Worm (Caenorhabditis elegans) whole organism, L1 larva: ENCODE results near the gene gpd-4.

Experiments used
- aha-1 ChIP-seq: fragments of 150-350 bp; optimal IDR thresholded peaks from 2 replicates; lab custom pipeline; 2014; ENCODE audit warnings: missing biosample characterization, missing genetic modification characterization
- aly-2 ChIP-seq: fragments of 150-350 bp; optimal IDR thresholded peaks from 2 replicates; lab custom pipeline; 2014; ENCODE audit warnings: missing biosample characterization, missing genetic modification characterization
- blmp-1 ChIP-seq: fragments of 150-350 bp; optimal IDR thresholded peaks from 2 replicates; lab custom pipeline; 2014; ENCODE audit warnings: missing biosample characterization, missing genetic modification characterization
- ceh-63 ChIP-seq: fragments of 200-800 bp; sonication (Bioruptor generic); optimal IDR thresholded peaks from 2 replicates; lab custom pipeline; 2018; ENCODE audit warnings: mild to moderate bottlenecking, missing genetic modification characterization, missing compliant biosample characterization
- ceh-90 ChIP-seq: sonication (generic microtip); optimal IDR thresholded peaks from 2 replicates; lab custom pipeline; 2016; ENCODE audit warnings: missing genetic modification characterization, missing compliant biosample characterization
- ces-1 ChIP-seq: fragments of 150-350 bp; optimal IDR thresholded peaks from 2 replicates; lab custom pipeline; 2014; ENCODE audit warnings: missing biosample characterization, missing genetic modification reagents, missing genetic modification characterization
- efl-1 ChIP-seq, 4 experiments: fragments of 150-350 bp; optimal IDR thresholded peaks in 3 of 4; peaks in 1 of 4; 1 replicate in 1 of 4; 2 replicates in 3 of 4; lab custom pipeline; 2014; ENCODE audit warnings: missing biosample characterization in 2 of 4, missing genetic modification characterization in 2 of 4, missing genetic modification reagents in 2 of 4
- efl-3 ChIP-seq: fragments of 200-800 bp; sonication (Bioruptor generic); optimal IDR thresholded peaks from 2 replicates; lab custom pipeline; 2018; ENCODE audit warnings: mild to moderate bottlenecking, missing genetic modification characterization, missing compliant biosample characterization
- egl-13 ChIP-seq: sonication (generic microtip); optimal IDR thresholded peaks from 2 replicates; lab custom pipeline; 2016; ENCODE audit warnings: missing genotype, missing genetic modification reagents, missing genetic modification characterization, missing compliant biosample characterization
- egl-27 ChIP-seq, 2 experiments: fragments of 150-350 bp in 1 of 2; sonication (generic microtip); optimal IDR thresholded peaks; 3 replicates each; lab custom pipeline; 2017 to 2018; ENCODE audit warnings: missing biosample characterization in 2 of 2, missing genetic modification characterization in 2 of 2, missing genetic modification reagents in 2 of 2
- elt-2 ChIP-seq: sonication (generic microtip); optimal IDR thresholded peaks from 2 replicates; lab custom pipeline; 2016; ENCODE audit warnings: missing genetic modification characterization, mild to moderate bottlenecking, inconsistent platforms, missing compliant biosample characterization, missing genetic modification reagents
- elt-3 ChIP-seq, 6 experiments: fragments of 150-350 bp in 1 of 6; sonication (generic microtip); optimal IDR thresholded peaks; 2 replicates each; lab custom pipeline; 2017 to 2018; ENCODE audit warnings: missing biosample characterization in 6 of 6, missing genetic modification characterization in 6 of 6, inconsistent platforms in 1 of 6
- hlh-17 ChIP-seq: fragments of 200-800 bp; sonication (Bioruptor generic); optimal IDR thresholded peaks from 2 replicates; lab custom pipeline; 2018; ENCODE audit warnings: missing genetic modification characterization, mild to moderate bottlenecking, missing compliant biosample characterization, moderate library complexity, borderline replicate concordance
- hlh-4 ChIP-seq: sonication (generic microtip); optimal IDR thresholded peaks from 2 replicates; lab custom pipeline; 2016; ENCODE audit warnings: mild to moderate bottlenecking, missing genetic modification characterization, missing compliant biosample characterization
- hpl-2 ChIP-seq: fragments of 150-350 bp; optimal IDR thresholded peaks from 2 replicates; lab custom pipeline; 2014; ENCODE audit warnings: missing biosample characterization, missing genetic modification reagents, missing genetic modification characterization
- irx-1 ChIP-seq: sonication (generic microtip); optimal IDR thresholded peaks from 2 replicates; lab custom pipeline; 2016; ENCODE audit warnings: missing genetic modification characterization, missing compliant biosample characterization
- jun-1 ChIP-seq: fragments of 150-350 bp; optimal IDR thresholded peaks from 2 replicates; lab custom pipeline; 2014; ENCODE audit warnings: missing biosample characterization, missing genetic modification reagents, missing genetic modification characterization
- lin-14 ChIP-seq: fragments of 200-800 bp; sonication (Bioruptor generic); optimal IDR thresholded peaks from 2 replicates; lab custom pipeline; 2018; ENCODE audit warnings: mild to moderate bottlenecking, missing genetic modification characterization, moderate library complexity, missing compliant biosample characterization
- lin-35 ChIP-seq, 2 experiments: fragments of 150-350 bp; optimal IDR thresholded peaks; 2 replicates each; lab custom pipeline; 2014; ENCODE audit warnings: missing biosample characterization in 2 of 2, missing genetic modification characterization in 2 of 2, missing genetic modification reagents in 2 of 2
- lir-3 ChIP-seq: sonication (generic microtip); optimal IDR thresholded peaks from 2 replicates; lab custom pipeline; 2016; ENCODE audit warnings: mild to moderate bottlenecking, missing genetic modification characterization, moderate library complexity, missing compliant biosample characterization; ENCODE audit not compliant: poor library complexity
- mab-9 ChIP-seq: fragments of 200-800 bp; sonication (Bioruptor generic); IDR thresholded peaks from 2 replicates; pipeline ENCODE4 v1.3.6; 2022; ENCODE audit warnings: missing genetic modification reagents, missing genetic modification characterization, missing compliant biosample characterization
- mdl-1 ChIP-seq, 2 experiments: fragments of 150-350 bp; optimal IDR thresholded peaks; 2 replicates each; lab custom pipeline; 2014 to 2017; ENCODE audit warnings: missing biosample characterization in 2 of 2, missing genetic modification characterization in 2 of 2, inconsistent platforms in 1 of 2
- nhr-12 ChIP-seq: sonication (generic microtip); optimal IDR thresholded peaks from 2 replicates; lab custom pipeline; 2017; ENCODE audit warnings: missing biosample characterization, missing genetic modification characterization
- nhr-20 ChIP-seq: sonication (generic microtip); optimal IDR thresholded peaks from 2 replicates; lab custom pipeline; 2016; ENCODE audit warnings: mild to moderate bottlenecking, missing genetic modification characterization, missing compliant biosample characterization
- nhr-28 ChIP-seq: fragments of 150-350 bp; optimal IDR thresholded peaks from 2 replicates; lab custom pipeline; 2014; ENCODE audit warnings: missing biosample characterization, missing genetic modification characterization
- nhr-47 ChIP-seq: sonication (generic microtip); optimal IDR thresholded peaks from 2 replicates; lab custom pipeline; 2016; ENCODE audit warnings: mild to moderate bottlenecking, missing genetic modification characterization, moderate library complexity, missing compliant biosample characterization
- nhr-71 ChIP-seq: sonication (generic microtip); optimal IDR thresholded peaks from 2 replicates; lab custom pipeline; 2016; ENCODE audit warnings: mild to moderate bottlenecking, missing genetic modification characterization, moderate library complexity, missing compliant biosample characterization
- nhr-77 ChIP-seq: fragments of 150-350 bp; optimal IDR thresholded peaks from 2 replicates; lab custom pipeline; 2014; ENCODE audit warnings: missing biosample characterization, missing genetic modification characterization
- nhr-84 ChIP-seq: sonication (generic microtip); optimal IDR thresholded peaks from 2 replicates; lab custom pipeline; 2017; ENCODE audit warnings: missing biosample characterization, missing genetic modification characterization
- skn-1 ChIP-seq: fragments of 150-350 bp; optimal IDR thresholded peaks from 2 replicates; lab custom pipeline; 2014; ENCODE audit warnings: missing biosample characterization, missing genetic modification characterization
- snpc-4 ChIP-seq: fragments of 150-350 bp; optimal IDR thresholded peaks from 2 replicates; lab custom pipeline; 2014; ENCODE audit warnings: missing biosample characterization, missing genetic modification characterization
- sox-4 ChIP-seq: sonication (generic microtip); optimal IDR thresholded peaks from 2 replicates; lab custom pipeline; 2016; ENCODE audit warnings: missing genetic modification characterization, missing compliant biosample characterization
- sptf-1 ChIP-seq: fragments of 150-350 bp; optimal IDR thresholded peaks from 2 replicates; lab custom pipeline; 2014; ENCODE audit warnings: missing biosample characterization, missing genetic modification characterization
- swsn-7 ChIP-seq: sonication (generic microtip); optimal IDR thresholded peaks from 2 replicates; lab custom pipeline; 2016; ENCODE audit warnings: missing genetic modification characterization, missing compliant biosample characterization
- tlp-1 ChIP-seq: fragments of 150-350 bp; optimal IDR thresholded peaks from 2 replicates; lab custom pipeline; 2014; ENCODE audit warnings: missing biosample characterization, missing genetic modification characterization
- unc-30 ChIP-seq: sonication (generic microtip); optimal IDR thresholded peaks from 2 replicates; lab custom pipeline; 2017; ENCODE audit warnings: missing biosample characterization, missing genetic modification characterization
- unc-62 ChIP-seq: fragments of 150-350 bp; optimal IDR thresholded peaks from 2 replicates; lab custom pipeline; 2014; ENCODE audit warnings: missing biosample characterization, missing genetic modification reagents, missing genetic modification characterization
- vab-15 ChIP-seq: sonication (generic microtip); optimal IDR thresholded peaks from 2 replicates; lab custom pipeline; 2017; ENCODE audit warnings: missing genotype, mild to moderate bottlenecking, missing genetic modification characterization, missing compliant biosample characterization
- xbp-1 ChIP-seq: sonication (generic microtip); optimal IDR thresholded peaks from 2 replicates; lab custom pipeline; 2016; ENCODE audit warnings: missing genetic modification characterization, missing compliant biosample characterization
- ztf-4 ChIP-seq: fragments of 150-350 bp; optimal IDR thresholded peaks from 2 replicates; lab custom pipeline; 2014; ENCODE audit warnings: missing biosample characterization, missing genetic modification characterization

The gpd-4 gene

DNA sequence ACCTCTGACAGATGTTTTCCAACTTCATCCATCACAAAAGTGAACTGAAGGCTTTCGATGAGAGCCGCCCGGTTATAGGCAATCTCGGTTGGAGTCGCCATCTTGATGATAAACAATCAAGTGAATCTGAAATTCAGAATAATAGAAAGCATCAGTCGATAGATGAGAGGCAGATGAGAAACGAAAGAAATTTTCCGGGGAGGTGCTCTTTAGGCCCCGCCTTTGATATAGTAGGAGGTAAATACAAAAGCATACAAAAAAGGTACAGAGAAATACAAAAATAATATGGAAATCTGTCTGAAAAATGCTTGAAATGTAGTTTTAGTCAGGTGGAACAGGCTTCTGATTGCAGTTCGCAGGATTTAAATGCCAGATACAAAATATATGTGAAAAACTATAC, 11.6 kb downstream of the gpd-4 start, which contains the start of gene srd-1:
Gene srd-1, minus strand, starts transcription at position 101 of the 400 bp plus-strand sequence.
- TF ChIP-seq sox-4 (tag; lab: Kevin White, UChicago) = no peak
- TF ChIP-seq elt-3 (tag; optimal IDR thresholded peaks at IDR 0.05; lab: Kevin White, UChicago) = no peak
- no peak for TF ChIP-seq unc-62 (GFP tag; lab: Kevin White, UChicago)
- TF ChIP-seq egl-13 = no peak
- no peak for TF ChIP-seq nhr-77 (tag; lab: Kevin White, UChicago)
- TF ChIP-seq swsn-7 (tag; lab: Kevin White, UChicago) = no peak
- TF ChIP-seq nhr-71 = no peak
- TF ChIP-seq mab-9 = no peak
- no peak for TF ChIP-seq ceh-63 (GFP tag; lab: Kevin White, UChicago)
- no peak for TF ChIP-seq blmp-1 (tag; lab: Kevin White, UChicago)
- no peak for TF ChIP-seq xbp-1
- TF ChIP-seq nhr-84 = no peak
- no peak for TF ChIP-seq unc-30 (tag; lab: Kevin White, UChicago)
- TF ChIP-seq efl-3 (GFP tag; lab: Kevin White, UChicago) = no peak
- TF ChIP-seq egl-27 (tag; optimal IDR thresholded peaks at IDR 0.05; lab: Kevin White, UChicago) = no peak
- no peak for TF ChIP-seq hlh-4 (tag; lab: Kevin White, UChicago)
- TF ChIP-seq tlp-1 (tag; lab: Kevin White, UChicago) = no peak
- TF ChIP-seq aly-2 = no peak

DNA sequence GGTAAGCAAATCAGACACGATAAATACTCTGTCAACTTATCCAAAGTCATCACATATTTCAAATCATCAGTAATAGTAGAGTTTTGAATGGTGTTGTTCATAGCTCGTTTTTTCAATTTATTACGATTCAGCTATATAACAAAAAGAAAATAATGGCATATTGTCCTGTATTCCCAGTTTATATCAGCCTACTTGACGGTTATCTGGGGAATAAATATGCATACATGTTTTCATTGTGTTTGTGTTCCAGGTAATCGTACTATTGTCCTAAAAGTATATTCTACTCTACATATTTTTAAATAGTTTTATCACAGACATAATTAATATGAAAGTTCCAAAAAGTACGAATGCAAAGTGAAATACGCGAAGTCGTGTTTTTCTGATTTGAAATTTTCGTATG, 16.7 kb downstream of the gpd-4 start, which contains the start of gene srd-2:
Gene srd-2, minus strand, starts transcription at position 101 of the 400 bp plus-strand sequence.
- TF ChIP-seq egl-27 (tag; optimal IDR thresholded peaks at IDR 0.05; lab: Kevin White, UChicago) = no peak

DNA sequence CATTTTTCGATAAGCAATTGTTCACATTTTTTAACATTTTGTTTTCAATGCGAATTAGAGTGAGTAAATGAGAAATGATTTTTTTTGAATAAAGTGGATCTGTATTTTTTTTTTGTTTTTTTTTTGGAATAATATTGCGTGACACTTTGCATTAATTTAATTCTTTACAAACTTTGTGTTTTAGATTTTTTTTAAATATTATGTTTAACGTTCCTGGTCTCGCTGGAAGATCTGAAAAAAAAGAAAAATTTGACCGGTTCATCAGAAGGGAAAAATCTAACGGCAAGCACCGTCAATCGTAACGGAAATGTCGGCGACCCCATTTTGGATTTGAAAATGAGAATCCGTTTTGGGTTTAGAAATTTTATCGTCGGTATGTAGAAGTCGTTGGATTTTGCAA, 18.3 kb downstream of the gpd-4 start, which contains the start of gene cdc-25.4:
Gene cdc-25.4, minus strand, starts transcription at position 101 of the 400 bp plus-strand sequence.
- TF ChIP-seq mdl-1 (tag; optimal IDR thresholded peaks at IDR 0.05; lab: Kevin White, UChicago) (no peak), ztf-4 (tag; lab: Kevin White, UChicago) (no peak), sptf-1 (no peak), vab-15 (tag; lab: Kevin White, UChicago) (no peak), egl-13 (no peak), ces-1 (GFP tag; lab: Kevin White, UChicago) (no peak), hpl-2 (GFP tag; lab: Kevin White, UChicago) (no peak), lir-3 (tag; lab: Kevin White, UChicago) (no peak), aha-1 (tag; lab: Kevin White, UChicago) (no peak), efl-1 (optimal IDR thresholded peaks at IDR 0.05; lab: Kevin White, UChicago) (no peak), efl-1 (GFP tag; optimal IDR thresholded peaks at IDR 0.05 in 1 of 2; lab: Kevin White, UChicago) (no peak), nhr-47 (no peak), lin-35 (GFP tag; optimal IDR thresholded peaks at IDR 0.05; lab: Kevin White, UChicago) (no peak), nhr-20 (tag; lab: Kevin White, UChicago) (no peak), jun-1 (tag; lab: Kevin White, UChicago) (no peak), hlh-17 (GFP tag; lab: Kevin White, UChicago) (no peak), skn-1 (tag; lab: Kevin White, UChicago) (no peak)
- TF ChIP-seq, all 84 proteins: peak for 0

DNA sequence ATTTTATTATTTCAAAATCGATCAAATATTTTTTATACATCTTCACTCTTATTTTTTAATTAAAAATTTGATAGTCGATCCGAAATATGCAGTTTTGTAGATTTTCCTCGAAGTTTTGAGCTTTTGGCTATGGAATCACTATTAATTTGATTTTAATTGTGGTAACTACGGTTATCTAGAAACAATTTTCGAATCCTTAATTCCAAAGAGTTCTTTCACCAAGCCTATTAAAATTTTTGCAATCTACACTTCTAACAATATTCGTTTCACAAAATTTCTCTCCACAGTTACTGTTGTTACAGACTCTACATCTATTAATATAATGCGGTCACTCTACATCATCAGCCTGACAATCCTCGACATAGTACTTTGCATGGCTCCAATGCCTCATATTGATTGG, 21.1 kb downstream of the gpd-4 start, which contains the start of gene R05H5.7:
Gene R05H5.7, plus strand, starts transcription at position 301 of the 400 bp plus-strand sequence.
- no peak for TF ChIP-seq ztf-4 (tag; lab: Kevin White, UChicago)
- TF ChIP-seq ceh-90 (tag; lab: Kevin White, UChicago) = no peak
- no peak for TF ChIP-seq snpc-4
- no peak for TF ChIP-seq lin-14 (GFP tag; lab: Kevin White, UChicago)
- TF ChIP-seq unc-62 (GFP tag; lab: Kevin White, UChicago) = no peak
- no peak for TF ChIP-seq elt-2 (tag; lab: Kevin White, UChicago)
- no peak for TF ChIP-seq irx-1 (tag; lab: Kevin White, UChicago)
- no peak for TF ChIP-seq nhr-28 (tag; lab: Kevin White, UChicago)
- TF ChIP-seq xbp-1 = no peak
- TF ChIP-seq nhr-12 = no peak
- no peak for TF ChIP-seq lir-3 (tag; lab: Kevin White, UChicago)
- TF ChIP-seq nhr-71 = no peak
- TF ChIP-seq ceh-63 (GFP tag; lab: Kevin White, UChicago) = no peak
- TF ChIP-seq, all 84 proteins: peak for 0
